Worm (Caenorhabditis elegans) whole organism, mixed stage, embryonic: ENCODE measurements around the gene nhr-131.

ENCODE experiments used
- blmp-1 ChIP-seq: fragments of 150-350 bp; optimal IDR thresholded peaks from 2 replicates; lab custom pipeline; 2014; ENCODE audit warnings: missing biosample characterization, missing genetic modification characterization
- ceh-39 ChIP-seq: fragments of 150-350 bp; optimal IDR thresholded peaks from 2 replicates; lab custom pipeline; 2014; ENCODE audit warnings: missing biosample characterization, missing genetic modification characterization
- cnd-1 ChIP-seq: fragments of 200-800 bp; sonication (Bioruptor generic); optimal IDR thresholded peaks from 2 replicates; lab custom pipeline; 2018; ENCODE audit warnings: mild to moderate bottlenecking, missing genetic modification characterization, missing compliant biosample characterization
- elt-1 ChIP-seq: sonication (generic microtip); optimal IDR thresholded peaks from 2 replicates; lab custom pipeline; 2017; ENCODE audit warnings: missing genetic modification characterization, mild to moderate bottlenecking, missing compliant biosample characterization, antibody characterized with exemption, moderate library complexity, borderline replicate concordance; ENCODE audit not compliant: insufficient read depth
- nhr-12 ChIP-seq: fragments of 150-350 bp; optimal IDR thresholded peaks from 2 replicates; lab custom pipeline; 2014; ENCODE audit warnings: missing biosample characterization, missing genetic modification characterization
- nhr-237 ChIP-seq: fragments of 150-350 bp; optimal IDR thresholded peaks from 2 replicates; lab custom pipeline; 2014; ENCODE audit warnings: missing biosample characterization, missing genetic modification characterization
- nhr-28 ChIP-seq: fragments of 150-350 bp; optimal IDR thresholded peaks from 2 replicates; lab custom pipeline; 2014; ENCODE audit warnings: missing biosample characterization, missing genetic modification characterization
- snpc-4 ChIP-seq: fragments of 150-350 bp; optimal IDR thresholded peaks from 2 replicates; lab custom pipeline; 2014; ENCODE audit warnings: missing biosample characterization, missing genetic modification characterization
- unc-120 ChIP-seq: sonication (generic microtip); optimal IDR thresholded peaks from 2 replicates; lab custom pipeline; 2017; ENCODE audit warnings: missing genetic modification characterization, missing compliant biosample characterization; ENCODE audit not compliant: poor library complexity, severe bottlenecking
- unc-39 ChIP-seq: fragments of 150-350 bp; optimal IDR thresholded peaks from 2 replicates; lab custom pipeline; 2014; ENCODE audit warnings: missing biosample characterization, missing genetic modification characterization
- unc-62 ChIP-seq: fragments of 150-350 bp; optimal IDR thresholded peaks from 2 replicates; lab custom pipeline; 2014; ENCODE audit warnings: missing biosample characterization, missing genetic modification reagents, missing genetic modification characterization

DNA sequence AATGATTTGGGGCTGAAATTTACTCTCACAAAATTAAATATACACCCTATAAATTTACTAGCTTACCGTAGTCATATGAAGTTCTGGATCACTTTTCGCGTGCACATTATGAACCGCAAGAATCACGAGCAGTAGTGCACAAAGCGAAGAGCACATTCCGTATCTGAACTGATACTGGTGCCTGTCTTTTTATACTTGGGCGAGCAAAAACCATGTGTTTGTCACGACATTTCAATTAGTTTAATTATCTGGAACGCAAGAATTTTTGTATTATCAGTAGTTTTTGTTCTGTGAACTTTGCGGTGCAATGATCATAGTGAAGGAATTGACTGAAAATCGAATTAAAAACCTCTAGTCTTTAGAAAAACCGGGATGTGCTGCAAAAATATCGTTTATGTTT lies 29.9 kb downstream of the nhr-131 start, which contains the start of gene lipl-3:
- TF ChIP-seq unc-120 (no peak), ceh-39 (no peak), elt-1 (tag; lab: Kevin White, UChicago) (no peak), nhr-12 (no peak), snpc-4 (tag; lab: Kevin White, UChicago) (no peak), unc-39 (no peak), cnd-1 (tag; lab: Kevin White, UChicago) (no peak), unc-62 (GFP tag; lab: Kevin White, UChicago) (no peak), nhr-237 (no peak), nhr-28 (tag; lab: Kevin White, UChicago) (no peak), blmp-1 (tag; lab: Kevin White, UChicago) (no peak)
